Fruit fly (Drosophila melanogaster) whole organism, prepupa: ENCODE results near the gene CG11168.

ENCODE experiments used
- Blimp-1 ChIP-seq: fragments of 200-800 bp; sonication (Bioruptor generic); optimal IDR thresholded peaks from 3 replicates; lab custom pipeline; 2017; ENCODE audit warnings: missing biosample characterization, missing genetic modification characterization, mild to moderate bottlenecking, moderate library complexity, missing genetic modification reagents
- CG10631 ChIP-seq: fragments of 200-800 bp; sonication (Bioruptor generic); optimal IDR thresholded peaks from 2 replicates; lab custom pipeline; 2016; ENCODE audit warnings: missing biosample characterization, missing genetic modification characterization
- CG11294 ChIP-seq: fragments of 200-800 bp; sonication (Bioruptor generic); IDR thresholded peaks from 2 replicates; pipeline ENCODE4 v1.3.6; 2022; ENCODE audit warnings: missing biosample characterization, missing genetic modification characterization
- CG11762 ChIP-seq: fragments of 200-800 bp; sonication (Bioruptor generic); optimal IDR thresholded peaks from 3 replicates; lab custom pipeline; 2016; ENCODE audit warnings: missing biosample characterization, missing genetic modification characterization; ENCODE audit not compliant: insufficient read depth
- CG11902 ChIP-seq: fragments of 200-800 bp; sonication (Bioruptor generic); optimal IDR thresholded peaks from 3 replicates; lab custom pipeline; 2016; ENCODE audit warnings: missing biosample characterization, missing genetic modification characterization
- CG1621 ChIP-seq: fragments of 200-800 bp; sonication (Bioruptor generic); optimal IDR thresholded peaks from 3 replicates; lab custom pipeline; 2018; ENCODE audit warnings: missing biosample characterization, mild to moderate bottlenecking, missing genetic modification characterization
- CG16779 ChIP-seq: fragments of 200-800 bp; sonication (Bioruptor generic); optimal IDR thresholded peaks from 3 replicates; lab custom pipeline; 2017; ENCODE audit warnings: missing biosample characterization, mild to moderate bottlenecking, missing genetic modification characterization
- CG31627 ChIP-seq: fragments of 200-800 bp; sonication (Bioruptor generic); optimal IDR thresholded peaks from 3 replicates; lab custom pipeline; 2016; ENCODE audit warnings: missing biosample characterization, missing genetic modification characterization
- CG32006 ChIP-seq: fragments of 200-800 bp; sonication (Bioruptor generic); optimal IDR thresholded peaks from 3 replicates; lab custom pipeline; 2017; ENCODE audit warnings: missing biosample characterization, mild to moderate bottlenecking, missing genetic modification characterization
- CG3919 ChIP-seq: fragments of 200-800 bp; sonication (Bioruptor generic); optimal IDR thresholded peaks from 3 replicates; lab custom pipeline; 2016; ENCODE audit warnings: missing biosample characterization, missing genetic modification characterization
- CG4318 ChIP-seq: fragments of 200-800 bp; sonication (Bioruptor generic); optimal IDR thresholded peaks from 3 replicates; lab custom pipeline; 2017; ENCODE audit warnings: missing biosample characterization, mild to moderate bottlenecking, missing genetic modification characterization
- CG6163 ChIP-seq: fragments of 200-800 bp; sonication (Bioruptor generic); IDR thresholded peaks from 3 replicates; pipeline ENCODE4 v1.3.6; 2022; ENCODE audit warnings: missing biosample characterization, missing genetic modification characterization
- CG6276 ChIP-seq: fragments of 200-800 bp; sonication (Bioruptor generic); optimal IDR thresholded peaks from 2 replicates; lab custom pipeline; 2017; ENCODE audit warnings: missing biosample characterization, mild to moderate bottlenecking, missing genetic modification characterization
- CG6854 ChIP-seq: fragments of 200-800 bp; sonication (Bioruptor generic); optimal IDR thresholded peaks from 2 replicates; lab custom pipeline; 2017; ENCODE audit warnings: missing biosample characterization, mild to moderate bottlenecking, missing genetic modification characterization
- CG8119 ChIP-seq: fragments of 200-800 bp; sonication (Bioruptor generic); IDR thresholded peaks from 3 replicates; pipeline ENCODE4 v1.3.6; 2022; ENCODE audit warnings: missing biosample characterization, missing genetic modification characterization
- CG8319 ChIP-seq: fragments of 200-800 bp; sonication (Bioruptor generic); optimal IDR thresholded peaks from 3 replicates; lab custom pipeline; 2016; ENCODE audit warnings: missing biosample characterization, missing genetic modification characterization
- CG8632 ChIP-seq: fragments of 200-800 bp; sonication (Bioruptor generic); optimal IDR thresholded peaks from 3 replicates; lab custom pipeline; 2016; ENCODE audit warnings: missing biosample characterization, missing genetic modification characterization
- CG9139 ChIP-seq: fragments of 200-800 bp; sonication (Bioruptor generic); optimal IDR thresholded peaks from 3 replicates; lab custom pipeline; 2017; ENCODE audit warnings: missing biosample characterization, mild to moderate bottlenecking, missing genetic modification characterization
- Eip75B ChIP-seq: fragments of 200-800 bp; sonication (Bioruptor generic); optimal IDR thresholded peaks from 3 replicates; lab custom pipeline; 2016; ENCODE audit warnings: missing biosample characterization, missing genetic modification characterization
- Eip78C ChIP-seq: fragments of 200-800 bp; sonication (Bioruptor generic); peaks from one replicate; lab custom pipeline; 2016; ENCODE audit warnings: missing biosample characterization, missing genetic modification characterization
- Ets21C ChIP-seq: fragments of 200-800 bp; sonication (Bioruptor generic); optimal IDR thresholded peaks from 3 replicates; lab custom pipeline; 2016; ENCODE audit warnings: missing biosample characterization, missing genetic modification characterization
- Ets96B ChIP-seq: fragments of 200-800 bp; optimal IDR thresholded peaks from 2 replicates; lab custom pipeline; 2019; ENCODE audit warnings: missing biosample characterization, mild to moderate bottlenecking, missing genetic modification characterization, moderate library complexity
- Gug ChIP-seq: fragments of 200-800 bp; sonication (Bioruptor generic); IDR thresholded peaks from 2 replicates; pipeline ENCODE4 v1.3.6; 2022; ENCODE audit warnings: missing biosample characterization, missing genetic modification characterization
- Hr4 ChIP-seq: fragments of 200-800 bp; sonication (Bioruptor generic); optimal IDR thresholded peaks from 3 replicates; lab custom pipeline; 2016; ENCODE audit warnings: missing biosample characterization, missing genetic modification characterization
- Lpt ChIP-seq: fragments of 200-800 bp; sonication (Bioruptor generic); optimal IDR thresholded peaks from 3 replicates; lab custom pipeline; 2016; ENCODE audit warnings: missing biosample characterization, missing genetic modification characterization
- OdsH ChIP-seq: fragments of 200-800 bp; sonication (Bioruptor generic); optimal IDR thresholded peaks from 3 replicates; lab custom pipeline; 2016; ENCODE audit warnings: missing biosample characterization, missing genetic modification characterization
- Smox ChIP-seq: fragments of 200-800 bp; sonication (Bioruptor generic); optimal IDR thresholded peaks from 3 replicates; lab custom pipeline; 2016; ENCODE audit warnings: missing biosample characterization, missing genetic modification characterization
- Sox14 ChIP-seq: fragments of 200-800 bp; sonication (Bioruptor generic); optimal IDR thresholded peaks from 3 replicates; lab custom pipeline; 2016; ENCODE audit warnings: missing biosample characterization, missing genetic modification characterization
- Sox15 ChIP-seq: fragments of 200-800 bp; sonication (Bioruptor generic); optimal IDR thresholded peaks from 3 replicates; lab custom pipeline; 2016; ENCODE audit warnings: missing biosample characterization, missing genetic modification characterization
- acj6 ChIP-seq: fragments of 200-800 bp; sonication (Bioruptor generic); optimal IDR thresholded peaks from 3 replicates; lab custom pipeline; 2016; ENCODE audit warnings: missing biosample characterization, missing genetic modification characterization
- cyc ChIP-seq: fragments of 200-800 bp; sonication (Bioruptor generic); optimal IDR thresholded peaks from 3 replicates; lab custom pipeline; 2016; ENCODE audit warnings: missing biosample characterization, missing genetic modification characterization
- dac ChIP-seq: fragments of 200-800 bp; sonication (Bioruptor generic); optimal IDR thresholded peaks from 2 replicates; lab custom pipeline; 2017; ENCODE audit warnings: missing biosample characterization, mild to moderate bottlenecking, missing genetic modification characterization
- dsx ChIP-seq: fragments of 200-800 bp; optimal IDR thresholded peaks from 3 replicates; lab custom pipeline; 2019; ENCODE audit warnings: missing biosample characterization, mild to moderate bottlenecking, missing genetic modification characterization, moderate library complexity; ENCODE audit not compliant: poor library complexity, severe bottlenecking
- eg ChIP-seq: fragments of 200-800 bp; sonication (Bioruptor generic); IDR thresholded peaks from 3 replicates; pipeline ENCODE4 v1.3.6; 2022; ENCODE audit warnings: missing biosample characterization, missing genetic modification characterization
- esn ChIP-seq: fragments of 200-800 bp; sonication (Bioruptor generic); optimal IDR thresholded peaks from 2 replicates; lab custom pipeline; 2016; ENCODE audit warnings: missing biosample characterization, mild to moderate bottlenecking, missing genetic modification characterization, moderate library complexity
- fd59A ChIP-seq: fragments of 200-800 bp; sonication (Bioruptor generic); optimal IDR thresholded peaks from 2 replicates; lab custom pipeline; 2017; ENCODE audit warnings: missing biosample characterization, mild to moderate bottlenecking, missing genetic modification characterization, missing genetic modification reagents
- fd85E ChIP-seq: fragments of 200-800 bp; sonication (Bioruptor generic); optimal IDR thresholded peaks from 3 replicates; lab custom pipeline; 2016; ENCODE audit warnings: missing biosample characterization, missing genetic modification characterization
- fkh ChIP-seq: fragments of 200-800 bp; sonication (Bioruptor generic); optimal IDR thresholded peaks from 3 replicates; lab custom pipeline; 2017; ENCODE audit warnings: missing biosample characterization, mild to moderate bottlenecking, missing genetic modification characterization, moderate library complexity
- lz ChIP-seq: fragments of 200-800 bp; sonication (Bioruptor generic); optimal IDR thresholded peaks from 3 replicates; lab custom pipeline; 2016; ENCODE audit warnings: missing biosample characterization, missing genetic modification characterization
- net ChIP-seq: fragments of 200-800 bp; sonication (Bioruptor generic); optimal IDR thresholded peaks from 3 replicates; lab custom pipeline; 2016; ENCODE audit warnings: missing biosample characterization, missing genetic modification characterization
- pdm3 ChIP-seq: fragments of 200-800 bp; sonication (Bioruptor generic); optimal IDR thresholded peaks from 3 replicates; lab custom pipeline; 2016; ENCODE audit warnings: missing biosample characterization, missing genetic modification characterization
- salr ChIP-seq, 2 experiments: fragments of 200-800 bp; sonication (Bioruptor generic); optimal IDR thresholded peaks; 3 replicates each; lab custom pipeline; 2016 to 2018; ENCODE audit warnings: missing biosample characterization in 2 of 2, missing genetic modification characterization in 2 of 2, mild to moderate bottlenecking in 1 of 2
- spab ChIP-seq: fragments of 200-800 bp; sonication (Bioruptor generic); optimal IDR thresholded peaks from 2 replicates; lab custom pipeline; 2017; ENCODE audit warnings: missing biosample characterization, mild to moderate bottlenecking, missing genetic modification characterization, missing genetic modification reagents
- ss ChIP-seq, 2 experiments: fragments of 200-800 bp; sonication (Bioruptor generic); optimal IDR thresholded peaks; 2 replicates in 1 of 2; 3 replicates in 1 of 2; lab custom pipeline; 2017 to 2018; ENCODE audit warnings: mild to moderate bottlenecking in 2 of 2, missing biosample characterization in 2 of 2, missing genetic modification characterization in 2 of 2, moderate library complexity in 1 of 2
- topi ChIP-seq: fragments of 200-800 bp; sonication (Bioruptor generic); optimal IDR thresholded peaks from 3 replicates; lab custom pipeline; 2016; ENCODE audit warnings: missing biosample characterization, missing genetic modification characterization

Gene CG11168

dm6 chr3R:24893320-24893955 lies 24.5 kb upstream of the CG11168 start (continued):
- peak; percentile 72 for TF ChIP-seq topi (GFP tag; lab: Kevin White, UChicago)
- peak; percentile 70; the same call in 1 of the 2 replicates for TF ChIP-seq CG11294 (GFP tag; lab: Robert Waterston, UW)
- TF ChIP-seq Sox14 (GFP tag; lab: Kevin White, UChicago), result peak; percentile 33
- TF ChIP-seq CG11902, result peak; percentile 59
- TF ChIP-seq CG3919, result peak; percentile 86
- peak; percentile 77 for TF ChIP-seq Smox (GFP tag; lab: Kevin White, UChicago)
- peak; percentile 52 for TF ChIP-seq CG8319 (GFP tag; lab: Kevin White, UChicago)
- peak; percentile 68 for TF ChIP-seq pdm3
- peak; percentile 69 for TF ChIP-seq Blimp-1 (GFP tag; lab: Kevin White, UChicago)
- peak; percentile 86 for TF ChIP-seq OdsH (GFP tag; lab: Kevin White, UChicago)
- peak; percentile 81; the same call in 2 of the 3 replicates for TF ChIP-seq CG6163
- TF ChIP-seq Hr4 (GFP tag; lab: Kevin White, UChicago), result peak; percentile 66
- peak; percentile 92 for TF ChIP-seq CG6276 (GFP tag; lab: Kevin White, UChicago)
- peak; percentile 95 for TF ChIP-seq CG8119 (GFP tag; lab: Robert Waterston, UW)
- TF ChIP-seq CG16779 (tag; lab: Kevin White, UChicago), result peak; percentile 81

- TF ChIP-seq CG10631 (GFP tag; lab: Kevin White, UChicago) (no peak), CG4318 (GFP tag; lab: Kevin White, UChicago) (no peak), CG9139 (GFP tag; lab: Kevin White, UChicago) (no peak), dsx (GFP tag; lab: Kevin White, UChicago) (peak; percentile 9), CG8319 (GFP tag; lab: Kevin White, UChicago) (no peak), Ets96B (tag; lab: Kevin White, UChicago) (no peak), Hr4 (GFP tag; lab: Kevin White, UChicago) (no peak), CG6854 (GFP tag; lab: Kevin White, UChicago) (no peak), Sox14 (GFP tag; lab: Kevin White, UChicago) (no peak), salr (GFP tag; optimal IDR thresholded peaks at IDR 0.05; lab: Kevin White, UChicago) (no peak), fd85E (no peak), CG6276 (GFP tag; lab: Kevin White, UChicago) (no peak), cyc (no peak), ss (GFP tag; optimal IDR thresholded peaks at IDR 0.05; lab: Kevin White, UChicago) (peak in 1 of 2 experiments; percentile 3), net (peak; percentile 9), lz (GFP tag; lab: Kevin White, UChicago) (no peak), fkh (GFP tag; lab: Kevin White, UChicago) (no peak), CG32006 (GFP tag; lab: Kevin White, UChicago) (no peak), spab (GFP tag; lab: Kevin White, UChicago) (no peak), CG11762 (GFP tag; lab: Kevin White, UChicago) (peak; percentile 3), fd59A (GFP tag; lab: Kevin White, UChicago) (no peak), eg (GFP tag; lab: Robert Waterston, UW) (peak; percentile 59; the same call in 1 of the 3 replicates), OdsH (GFP tag; lab: Kevin White, UChicago) (no peak), acj6 (GFP tag; lab: Kevin White, UChicago) (no peak), CG3919 (peak; percentile 6), CG31627 (no peak), CG6163 (peak; percentile 28; the same call in 1 of the 3 replicates), esn (GFP tag; lab: Kevin White, UChicago) (no peak), CG11294 (GFP tag; lab: Robert Waterston, UW) (no peak), Eip78C (GFP tag; lab: Kevin White, UChicago) (peak; percentile 68), pdm3 (no peak), Sox15 (GFP tag; lab: Kevin White, UChicago) (no peak), CG8632 (no peak), dac (GFP tag; lab: Kevin White, UChicago) (no peak), Eip75B (no peak), CG11902 (no peak), CG1621 (tag; lab: Kevin White, UChicago) (peak; percentile 1), CG8119 (GFP tag; lab: Robert Waterston, UW) (peak; percentile 29; the same call in 2 of the 3 replicates), Gug (GFP tag; lab: Robert Waterston, UW) (no peak), Lpt (GFP tag; lab: Kevin White, UChicago) (no peak), topi (GFP tag; lab: Kevin White, UChicago) (peak; percentile 10), Ets21C (no peak)
Measured at dm6 chr3R:24894419-24895206, 23.3 kb upstream of the CG11168 start, which contains the start of the genes CG31121 and CG11069. Gene CG31121, minus strand, starts transcription at chr3R:24894605. Gene CG11069, plus strand, starts transcription at chr3R:24894742.
